Worm (Caenorhabditis elegans) whole organism, L4 larva: Measurements from ENCODE around the gene gsr-1.

Experiments
- F37D6.2 ChIP-seq: sonication (generic microtip); optimal IDR thresholded peaks from 2 replicates; lab custom pipeline; 2016; ENCODE audit warnings: mild to moderate bottlenecking, missing genetic modification characterization, missing compliant biosample characterization
- F44E2.7 ChIP-seq: fragments of 200-800 bp; sonication (Bioruptor generic); IDR thresholded peaks from 2 replicates; pipeline ENCODE4 v2.1.2; 2022; ENCODE audit warnings: missing genetic modification characterization, missing compliant biosample characterization
- F49E8.2 ChIP-seq: sonication (generic microtip); optimal IDR thresholded peaks from 2 replicates; lab custom pipeline; 2016; ENCODE audit warnings: missing compliant biosample characterization, mild to moderate bottlenecking, missing genetic modification characterization, borderline replicate concordance
- R02D3.7 ChIP-seq: fragments of 150-350 bp; sonication (generic microtip); optimal IDR thresholded peaks from 3 replicates; lab custom pipeline; 2014; ENCODE audit warnings: missing biosample characterization, missing genetic modification characterization
- Y5F2A.4 ChIP-seq: fragments of 200-800 bp; sonication (Bioruptor generic); optimal IDR thresholded peaks from 2 replicates; lab custom pipeline; 2018; ENCODE audit warnings: mild to moderate bottlenecking, missing genetic modification characterization, missing compliant biosample characterization
- ZK546.5 ChIP-seq, 2 experiments: sonication (generic microtip); optimal IDR thresholded peaks; 2 replicates each; lab custom pipeline; 2017; ENCODE audit warnings: missing biosample characterization in 2 of 2, missing genetic modification characterization in 2 of 2
- aly-2 ChIP-seq: sonication (generic microtip); optimal IDR thresholded peaks from 2 replicates; lab custom pipeline; 2018; ENCODE audit warnings: missing biosample characterization, missing genetic modification characterization
- arid-1 ChIP-seq: fragments of 200-800 bp; sonication (Bioruptor generic); conservative IDR thresholded peaks from 2 replicates; pipeline ENCODE4 v1.3.6; 2022; ENCODE audit warnings: missing genetic modification reagents, missing genetic modification characterization, missing compliant biosample characterization
- ceh-32 ChIP-seq: sonication (generic microtip); optimal IDR thresholded peaks from 2 replicates; lab custom pipeline; 2016; ENCODE audit warnings: mild to moderate bottlenecking, missing genetic modification characterization, missing compliant biosample characterization; ENCODE audit not compliant: poor library complexity
- ceh-44 ChIP-seq: fragments of 200-800 bp; sonication (Bioruptor generic); IDR thresholded peaks from 2 replicates; pipeline ENCODE4 v1.3.6; 2022; ENCODE audit warnings: missing genetic modification reagents, missing genetic modification characterization, missing compliant biosample characterization
- ceh-82 ChIP-seq: sonication (generic microtip); optimal IDR thresholded peaks from 2 replicates; lab custom pipeline; 2017; ENCODE audit warnings: missing biosample characterization, missing genetic modification characterization
- ces-1 ChIP-seq: fragments of 150-350 bp; sonication (generic microtip); optimal IDR thresholded peaks from 4 replicates; lab custom pipeline; 2014; ENCODE audit warnings: missing biosample characterization, missing genetic modification reagents, missing genetic modification characterization
- cey-2 ChIP-seq: sonication (generic microtip); optimal IDR thresholded peaks from 3 replicates; lab custom pipeline; 2017; ENCODE audit warnings: missing genetic modification characterization, mild to moderate bottlenecking, missing compliant biosample characterization, antibody characterized with exemption, borderline replicate concordance; ENCODE audit not compliant: insufficient read depth
- ctbp-1 ChIP-seq: fragments of 200-800 bp; sonication (Bioruptor generic); IDR thresholded peaks from 2 replicates; pipeline ENCODE4 v1.3.6; 2022; ENCODE audit warnings: missing genetic modification reagents, missing genetic modification characterization, missing compliant biosample characterization
- daf-12 ChIP-seq: fragments of 150-350 bp; optimal IDR thresholded peaks from 2 replicates; lab custom pipeline; 2014; ENCODE audit warnings: missing biosample characterization, missing genetic modification reagents, missing genetic modification characterization
- daf-8 ChIP-seq: fragments of 200-800 bp; sonication (Bioruptor generic); IDR thresholded peaks from 2 replicates; pipeline ENCODE4 v1.3.6; 2022; ENCODE audit warnings: missing genetic modification characterization, missing compliant biosample characterization
- dmd-6 ChIP-seq: fragments of 200-800 bp; sonication (Bioruptor generic); IDR thresholded peaks from 2 replicates; pipeline ENCODE4 v1.3.6; 2022; ENCODE audit warnings: missing genetic modification reagents, missing genetic modification characterization, missing compliant biosample characterization
- dmd-8 ChIP-seq: fragments of 200-800 bp; sonication (Bioruptor generic); IDR thresholded peaks from 2 replicates; pipeline ENCODE4 v1.3.6; 2022; ENCODE audit warnings: missing genetic modification characterization, missing compliant biosample characterization
- dmd-9 ChIP-seq: fragments of 200-800 bp; sonication (Bioruptor generic); IDR thresholded peaks from 2 replicates; pipeline ENCODE4 v1.3.6; 2022; ENCODE audit warnings: missing genetic modification reagents, missing genetic modification characterization, missing compliant biosample characterization
- dve-1 ChIP-seq: sonication (generic microtip); optimal IDR thresholded peaks from 2 replicates; lab custom pipeline; 2017; ENCODE audit warnings: antibody characterized with exemption, mild to moderate bottlenecking, missing genetic modification characterization, missing compliant biosample characterization; ENCODE audit not compliant: insufficient read depth
- egl-43 ChIP-seq: fragments of 200-800 bp; sonication (Bioruptor generic); IDR thresholded peaks from 2 replicates; pipeline ENCODE4 v1.3.6; 2022; ENCODE audit warnings: missing genetic modification reagents, missing genetic modification characterization, missing compliant biosample characterization
- fos-1 ChIP-seq: fragments of 150-350 bp; optimal IDR thresholded peaks from 2 replicates; lab custom pipeline; 2014; ENCODE audit warnings: missing biosample characterization, missing genetic modification characterization
- gei-8 ChIP-seq: fragments of 200-800 bp; sonication (Bioruptor generic); optimal IDR thresholded peaks from 2 replicates; lab custom pipeline; 2018; ENCODE audit warnings: mild to moderate bottlenecking, missing genetic modification characterization, missing compliant biosample characterization
- hlh-11 ChIP-seq: fragments of 200-800 bp; sonication (Bioruptor generic); optimal IDR thresholded peaks from 2 replicates; lab custom pipeline; 2018; ENCODE audit warnings: mild to moderate bottlenecking, missing genetic modification characterization, missing compliant biosample characterization
- hlh-30 ChIP-seq: sonication (generic microtip); optimal IDR thresholded peaks from 2 replicates; lab custom pipeline; 2017; ENCODE audit warnings: antibody characterized with exemption, mild to moderate bottlenecking, missing genetic modification characterization, missing compliant biosample characterization; ENCODE audit not compliant: insufficient read depth
- jun-1 ChIP-seq: fragments of 150-350 bp; optimal IDR thresholded peaks from 2 replicates; lab custom pipeline; 2014; ENCODE audit warnings: missing biosample characterization, missing genetic modification reagents, missing genetic modification characterization
- lin-1 ChIP-seq: fragments of 200-800 bp; sonication (Bioruptor generic); IDR thresholded peaks from 2 replicates; pipeline ENCODE4 v1.3.6; 2022; ENCODE audit warnings: missing genetic modification reagents, missing genetic modification characterization, missing compliant biosample characterization
- lin-15B ChIP-seq: fragments of 150-350 bp; sonication (generic microtip); optimal IDR thresholded peaks from 3 replicates; lab custom pipeline; 2014; ENCODE audit warnings: missing biosample characterization, missing genetic modification characterization
- lin-38 ChIP-seq: fragments of 200-800 bp; sonication (Bioruptor generic); IDR thresholded peaks from 2 replicates; pipeline ENCODE4 v1.3.6; 2022; ENCODE audit warnings: missing genetic modification reagents, missing genetic modification characterization, missing compliant biosample characterization
- lin-39 ChIP-seq: fragments of 150-350 bp; optimal IDR thresholded peaks from 2 replicates; lab custom pipeline; 2014; ENCODE audit warnings: missing biosample characterization, missing genetic modification reagents, missing genetic modification characterization
- lir-3 ChIP-seq: sonication (generic microtip); optimal IDR thresholded peaks from 2 replicates; lab custom pipeline; 2016; ENCODE audit warnings: mild to moderate bottlenecking, missing genetic modification characterization, missing compliant biosample characterization
- lsy-2 ChIP-seq, 2 experiments: fragments of 150-350 bp in 1 of 2; sonication (generic microtip) in 1 of 2; optimal IDR thresholded peaks; 2 replicates each; lab custom pipeline; 2014 to 2017; ENCODE audit warnings: missing biosample characterization in 2 of 2, missing genetic modification characterization in 2 of 2
- mes-2 ChIP-seq: sonication (generic microtip); optimal IDR thresholded peaks from 2 replicates; lab custom pipeline; 2016; ENCODE audit warnings: missing genotype, mild to moderate bottlenecking, missing genetic modification characterization, missing compliant biosample characterization; ENCODE audit not compliant: poor library complexity, severe bottlenecking
- nhr-111 ChIP-seq: fragments of 200-800 bp; sonication (Bioruptor generic); optimal IDR thresholded peaks from 2 replicates; lab custom pipeline; 2018; ENCODE audit warnings: mild to moderate bottlenecking, missing genetic modification characterization, missing compliant biosample characterization
- nhr-25 ChIP-seq: sonication (generic microtip); optimal IDR thresholded peaks from 2 replicates; lab custom pipeline; 2017; ENCODE audit warnings: missing genetic modification characterization, mild to moderate bottlenecking, missing compliant biosample characterization, antibody characterized with exemption, moderate library complexity, borderline replicate concordance; ENCODE audit not compliant: insufficient read depth
- nhr-42 ChIP-seq: fragments of 200-800 bp; sonication (Bioruptor generic); IDR thresholded peaks from 2 replicates; pipeline ENCODE4 v1.3.6; 2022; ENCODE audit warnings: missing genetic modification characterization, missing compliant biosample characterization
- nhr-48 ChIP-seq: sonication (generic microtip); optimal IDR thresholded peaks from 2 replicates; lab custom pipeline; 2016; ENCODE audit warnings: mild to moderate bottlenecking, missing genetic modification characterization, missing compliant biosample characterization
- nhr-76 ChIP-seq: fragments of 150-350 bp; optimal IDR thresholded peaks from 2 replicates; lab custom pipeline; 2014; ENCODE audit warnings: missing biosample characterization, missing genetic modification characterization
- set-16 ChIP-seq: fragments of 200-800 bp; sonication (Bioruptor generic); IDR thresholded peaks from 2 replicates; pipeline ENCODE4 v1.3.6; 2022; ENCODE audit warnings: missing genetic modification reagents, missing genetic modification characterization, missing compliant biosample characterization
- snpc-4 ChIP-seq: fragments of 150-350 bp; optimal IDR thresholded peaks from 2 replicates; lab custom pipeline; 2014; ENCODE audit warnings: missing biosample characterization, missing genetic modification characterization
- spr-1 ChIP-seq: sonication (generic microtip); optimal IDR thresholded peaks from 2 replicates; lab custom pipeline; 2016; ENCODE audit warnings: mild to moderate bottlenecking, missing genetic modification characterization, missing compliant biosample characterization
- spr-3 ChIP-seq: fragments of 200-800 bp; sonication (Bioruptor generic); optimal IDR thresholded peaks from 2 replicates; lab custom pipeline; 2018; ENCODE audit warnings: mild to moderate bottlenecking, missing genetic modification characterization, missing compliant biosample characterization
- tag-97 ChIP-seq: fragments of 200-800 bp; sonication (Bioruptor generic); IDR thresholded peaks from 2 replicates; pipeline ENCODE4 v1.3.6; 2022; ENCODE audit warnings: missing genetic modification characterization, missing compliant biosample characterization
- unc-130 ChIP-seq: sonication (generic microtip); optimal IDR thresholded peaks from 2 replicates; lab custom pipeline; 2016; ENCODE audit warnings: missing genetic modification reagents, missing genetic modification characterization, missing compliant biosample characterization
- unc-39 ChIP-seq: sonication (generic microtip); optimal IDR thresholded peaks from 2 replicates; lab custom pipeline; 2017; ENCODE audit warnings: missing biosample characterization, missing genetic modification characterization
- zip-11 ChIP-seq: fragments of 200-800 bp; sonication (Bioruptor generic); IDR thresholded peaks from 2 replicates; pipeline ENCODE4 v1.3.6; 2022; ENCODE audit warnings: missing genetic modification characterization, missing compliant biosample characterization
- ztf-7 ChIP-seq: fragments of 150-350 bp; optimal IDR thresholded peaks from 2 replicates; lab custom pipeline; 2014; ENCODE audit warnings: missing biosample characterization, missing genetic modification characterization

Gene gsr-1

DNA sequence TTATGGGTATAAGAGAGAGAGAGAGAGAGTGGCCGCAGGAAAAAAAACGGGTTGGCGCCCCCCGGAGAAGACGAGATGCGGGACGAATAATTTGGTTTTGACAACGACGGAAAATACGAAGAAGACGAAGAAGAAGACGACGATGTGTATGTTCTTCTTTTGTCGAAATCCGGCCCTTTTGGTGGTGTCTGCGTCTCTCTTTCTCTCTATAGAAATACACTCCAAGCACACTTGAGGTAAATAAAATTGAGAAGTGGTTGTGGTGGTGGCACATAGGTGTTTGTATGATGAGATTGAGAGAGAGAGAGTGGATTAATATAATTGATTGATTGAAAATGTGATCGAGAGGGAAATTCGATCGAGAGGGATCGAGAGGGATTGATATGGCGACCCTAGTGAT lies 22.1 kb downstream of the gsr-1 start (continued):
- no peak for TF ChIP-seq lin-38
- no peak for TF ChIP-seq aly-2
- no peak for TF ChIP-seq set-16 (GFP tag; lab: Robert Waterston, UW)
- no peak for TF ChIP-seq Y5F2A.4 (GFP tag; lab: Kevin White, UChicago)
- peak; percentile 20 for TF ChIP-seq nhr-25
- no peak for TF ChIP-seq fos-1 (tag; lab: Kevin White, UChicago)
- no peak for TF ChIP-seq zip-11 (GFP tag; lab: Robert Waterston, UW)
- no peak for TF ChIP-seq unc-130 (GFP tag; lab: Kevin White, UChicago)
- no peak for TF ChIP-seq ZK546.5 (tag; optimal IDR thresholded peaks at IDR 0.05; lab: Kevin White, UChicago)
- TF ChIP-seq spr-1 (tag; lab: Kevin White, UChicago): no peak
- TF ChIP-seq tag-97 (GFP tag; lab: Robert Waterston, UW): no peak
- no peak for TF ChIP-seq jun-1 (tag; lab: Kevin White, UChicago)
- TF ChIP-seq spr-3 (GFP tag; lab: Kevin White, UChicago): no peak
- TF ChIP-seq mes-2: no peak
- no peak for TF ChIP-seq lin-15B (tag; lab: Kevin White, UChicago)
- no peak for TF ChIP-seq ceh-44 (GFP tag; lab: Robert Waterston, UW)
- TF ChIP-seq hlh-30 (tag; lab: Kevin White, UChicago): peak; percentile 9
- TF ChIP-seq lir-3: no peak
- no peak for TF ChIP-seq arid-1 (GFP tag; lab: Robert Waterston, UW)
- no peak for TF ChIP-seq F37D6.2 (tag; lab: Kevin White, UChicago)
- no peak for TF ChIP-seq F44E2.7 (GFP tag; lab: Robert Waterston, UW)
- no peak for TF ChIP-seq ztf-7 (tag; lab: Kevin White, UChicago)
- TF ChIP-seq hlh-11 (tag; lab: Kevin White, UChicago): peak; percentile 24
- TF ChIP-seq unc-39 (tag; lab: Kevin White, UChicago): no peak
- no peak for TF ChIP-seq nhr-48
- no peak for TF ChIP-seq nhr-42 (GFP tag; lab: Robert Waterston, UW)
- TF ChIP-seq dmd-9 (GFP tag; lab: Robert Waterston, UW): no peak
- no peak for TF ChIP-seq F49E8.2
- TF ChIP-seq nhr-76 (tag; lab: Kevin White, UChicago): no peak
- no peak for TF ChIP-seq lin-39
- no peak for TF ChIP-seq lin-1 (GFP tag; lab: Robert Waterston, UW)
- TF ChIP-seq dmd-8 (GFP tag; lab: Robert Waterston, UW): no peak
- TF ChIP-seq lsy-2 (tag; optimal IDR thresholded peaks at IDR 0.05; lab: Kevin White, UChicago): peak in 1 of 2 experiments; percentile 37
- no peak for TF ChIP-seq egl-43
- no peak for TF ChIP-seq ctbp-1 (GFP tag; lab: Robert Waterston, UW)
- TF ChIP-seq nhr-111: no peak
- TF ChIP-seq R02D3.7 (tag; lab: Kevin White, UChicago): no peak
- no peak for TF ChIP-seq ceh-82
- no peak for TF ChIP-seq ceh-32 (tag; lab: Kevin White, UChicago)
- no peak for TF ChIP-seq gei-8 (GFP tag; lab: Kevin White, UChicago)
- TF ChIP-seq daf-12: no peak

DNA sequence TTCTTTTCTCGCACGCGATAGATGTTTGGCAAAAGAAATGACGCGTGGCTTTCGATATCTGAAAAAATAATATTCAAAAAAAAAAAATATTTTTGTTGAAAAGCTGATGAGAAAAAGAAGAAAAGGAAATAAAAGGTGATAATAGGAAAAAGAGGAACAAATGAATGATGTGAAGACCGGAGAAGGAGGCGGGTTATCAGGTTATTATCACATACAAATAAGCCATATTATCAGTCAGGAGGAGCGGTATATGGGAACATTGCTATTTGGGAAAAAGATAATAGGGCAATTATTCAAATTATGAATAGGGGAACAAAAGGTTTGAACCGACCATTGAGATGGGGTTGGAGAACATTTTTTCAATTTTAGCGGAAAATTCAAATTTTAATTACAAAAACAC lies 23.4 kb downstream of the gsr-1 start:
- no peak for TF ChIP-seq ces-1 (GFP tag; lab: Kevin White, UChicago)
- no peak for TF ChIP-seq cey-2 (tag; lab: Kevin White, UChicago)
- no peak for TF ChIP-seq snpc-4 (tag; lab: Kevin White, UChicago)
- no peak for TF ChIP-seq dmd-6 (GFP tag; lab: Robert Waterston, UW)
- no peak for TF ChIP-seq hlh-11 (tag; lab: Kevin White, UChicago)
- no peak for TF ChIP-seq tag-97 (GFP tag; lab: Robert Waterston, UW)
- no peak for TF ChIP-seq daf-8 (GFP tag; lab: Robert Waterston, UW)
- TF ChIP-seq spr-3 (GFP tag; lab: Kevin White, UChicago): no peak
- TF ChIP-seq dve-1 (tag; lab: Kevin White, UChicago): no peak
- no peak for TF ChIP-seq ceh-44 (GFP tag; lab: Robert Waterston, UW)
